Fruit fly (Drosophila melanogaster) whole organism, prepupa: ENCODE measurements around the gene CheB38c.

Source experiments
- CG31627 ChIP-seq: fragments of 200-800 bp; sonication (Bioruptor generic); optimal IDR thresholded peaks from 3 replicates; lab custom pipeline; 2016; ENCODE audit warnings: missing biosample characterization, missing genetic modification characterization
- CG6854 ChIP-seq: fragments of 200-800 bp; sonication (Bioruptor generic); optimal IDR thresholded peaks from 2 replicates; lab custom pipeline; 2017; ENCODE audit warnings: missing biosample characterization, mild to moderate bottlenecking, missing genetic modification characterization
- Ets96B ChIP-seq: fragments of 200-800 bp; optimal IDR thresholded peaks from 2 replicates; lab custom pipeline; 2019; ENCODE audit warnings: missing biosample characterization, mild to moderate bottlenecking, missing genetic modification characterization, moderate library complexity
- Met ChIP-seq: fragments of 200-800 bp; sonication (Bioruptor generic); optimal IDR thresholded peaks from 3 replicates; lab custom pipeline; 2016; ENCODE audit warnings: missing biosample characterization, missing genetic modification characterization
- eg ChIP-seq: fragments of 200-800 bp; sonication (Bioruptor generic); IDR thresholded peaks from 3 replicates; pipeline ENCODE4 v1.3.6; 2022; ENCODE audit warnings: missing biosample characterization, missing genetic modification characterization
- fkh ChIP-seq: fragments of 200-800 bp; sonication (Bioruptor generic); optimal IDR thresholded peaks from 3 replicates; lab custom pipeline; 2017; ENCODE audit warnings: missing biosample characterization, mild to moderate bottlenecking, missing genetic modification characterization, moderate library complexity

DNA sequence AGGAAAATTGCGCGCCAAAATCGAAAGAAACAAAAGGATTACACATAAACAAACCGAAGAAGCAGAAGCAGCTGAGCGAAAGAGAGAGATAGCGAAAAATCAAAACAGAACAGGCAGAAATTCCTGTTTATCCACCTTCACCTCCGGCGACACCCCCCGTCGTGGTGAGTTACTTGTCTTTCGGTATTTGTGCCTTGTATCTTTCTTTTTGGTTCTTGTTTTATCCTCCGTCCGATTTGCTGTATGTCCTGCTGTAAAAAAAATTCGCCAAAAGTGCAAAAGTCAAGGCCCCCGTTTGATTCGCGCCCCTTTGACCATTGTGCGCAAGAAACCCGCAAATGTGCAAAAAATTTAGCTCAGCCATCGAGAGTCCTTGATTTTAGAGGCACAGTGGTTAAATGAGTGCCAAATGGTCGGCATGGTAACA is 22.3 kb downstream of the CheB38c start:
- TF ChIP-seq Met (GFP tag; lab: Kevin White, UChicago) (no peak), CG6854 (peak; percentile 39), Ets96B (tag; lab: Kevin White, UChicago) (no peak), fkh (no peak), eg (GFP tag; lab: Robert Waterston, UW) (no peak), CG31627 (GFP tag; lab: Kevin White, UChicago) (no peak)
